Fruit fly (Drosophila melanogaster) whole organism, embryonic: Measurements from ENCODE around the gene shv.

Source experiments
- ATbp ChIP-seq: fragments of 200-800 bp; sonication (Bioruptor generic); optimal IDR thresholded peaks from 2 replicates; lab custom pipeline; 2017; ENCODE audit warnings: missing biosample characterization, mild to moderate bottlenecking, missing genetic modification characterization, missing genetic modification reagents
- Abd-B ChIP-seq: fragments of 200-800 bp; sonication (Bioruptor generic); optimal IDR thresholded peaks from 2 replicates; lab custom pipeline; 2018; ENCODE audit warnings: missing biosample characterization, mild to moderate bottlenecking, missing genetic modification characterization, moderate library complexity
- Atf6 ChIP-seq: fragments of 200-800 bp; sonication (Bioruptor generic); IDR thresholded peaks from 2 replicates; pipeline ENCODE4 v1.3.6; 2022; ENCODE audit warnings: missing biosample characterization, missing genetic modification characterization
- CG10366 ChIP-seq: fragments of 200-800 bp; sonication (Bioruptor generic); IDR thresholded peaks from 2 replicates; pipeline ENCODE4 v1.3.6; 2022; ENCODE audit warnings: missing biosample characterization, missing genetic modification characterization
- CG10565 ChIP-seq: fragments of 200-800 bp; sonication (Bioruptor generic); optimal IDR thresholded peaks from 3 replicates; lab custom pipeline; 2016; ENCODE audit warnings: missing biosample characterization, mild to moderate bottlenecking, missing genetic modification characterization
- CG12659 ChIP-seq: fragments of 200-800 bp; sonication (Bioruptor generic); optimal IDR thresholded peaks from 3 replicates; lab custom pipeline; 2017; ENCODE audit warnings: mild to moderate bottlenecking, missing biosample characterization, missing genetic modification reagents, missing genetic modification characterization
- CG12769 ChIP-seq: fragments of 200-800 bp; sonication (Bioruptor generic); optimal IDR thresholded peaks from 2 replicates; lab custom pipeline; 2019; ENCODE audit warnings: missing biosample characterization, mild to moderate bottlenecking, missing genetic modification characterization, moderate library complexity
- CG15011 ChIP-seq: fragments of 200-800 bp; sonication (Bioruptor generic); optimal IDR thresholded peaks from 3 replicates; lab custom pipeline; 2018; ENCODE audit warnings: missing biosample characterization, mild to moderate bottlenecking, missing genetic modification characterization
- CG16813 ChIP-seq: fragments of 200-800 bp; sonication (Bioruptor generic); IDR thresholded peaks from 3 replicates; pipeline ENCODE4 v1.3.6; 2022; ENCODE audit warnings: missing biosample characterization, missing genetic modification characterization; ENCODE audit not compliant: partially characterized antibody
- CG1832 ChIP-seq: fragments of 200-800 bp; sonication (Bioruptor generic); optimal IDR thresholded peaks from 2 replicates; lab custom pipeline; 2017; ENCODE audit warnings: missing biosample characterization, mild to moderate bottlenecking, missing genetic modification characterization, inconsistent platforms
- CG2199 ChIP-seq: fragments of 200-800 bp; sonication (Bioruptor generic); IDR thresholded peaks from 3 replicates; pipeline ENCODE4 v1.3.6; 2022; ENCODE audit warnings: missing biosample characterization, missing genetic modification characterization
- CG4328 ChIP-seq: fragments of 200-800 bp; sonication (Bioruptor generic); optimal IDR thresholded peaks from 3 replicates; lab custom pipeline; 2017; ENCODE audit warnings: missing biosample characterization, missing genetic modification reagents, missing genetic modification characterization
- CG4404 ChIP-seq: fragments of 200-800 bp; sonication (Bioruptor generic); IDR thresholded peaks from 2 replicates; pipeline ENCODE4 v1.3.6; 2022; ENCODE audit warnings: missing biosample characterization, missing genetic modification characterization
- CG9437 ChIP-seq: fragments of 200-800 bp; sonication (Bioruptor generic); optimal IDR thresholded peaks from 2 replicates; lab custom pipeline; 2018; ENCODE audit warnings: missing biosample characterization, mild to moderate bottlenecking, missing genetic modification characterization
- CG9876 ChIP-seq: fragments of 200-800 bp; sonication (Bioruptor generic); optimal IDR thresholded peaks from 2 replicates; lab custom pipeline; 2016; ENCODE audit warnings: missing biosample characterization, missing genetic modification characterization
- D ChIP-seq, 2 experiments: fragments of 200-800 bp in 1 of 2; fragments of >200 bp in 1 of 2; sonication (Bioruptor generic) in 1 of 2; optimal IDR thresholded peaks; 2 replicates in 1 of 2; 3 replicates in 1 of 2; lab custom pipeline; 2017; ENCODE audit warnings: mild to moderate bottlenecking in 1 of 2, missing biosample characterization in 1 of 2, missing genetic modification characterization in 1 of 2, missing genetic modification reagents in 1 of 2
- D19A ChIP-seq: fragments of 200-800 bp; optimal IDR thresholded peaks from 3 replicates; lab custom pipeline; 2019; ENCODE audit warnings: missing biosample characterization, mild to moderate bottlenecking, missing genetic modification characterization, moderate library complexity
- Dad ChIP-seq: fragments of 200-800 bp; sonication (Bioruptor generic); optimal IDR thresholded peaks from 3 replicates; lab custom pipeline; 2016; ENCODE audit warnings: missing biosample characterization, missing genetic modification characterization
- Dfd ChIP-seq, 2 experiments: fragments of >200 bp; optimal IDR thresholded peaks; 2 replicates each; lab custom pipeline; 2017; ENCODE audit warnings: missing biosample characterization in 2 of 2, missing genetic modification characterization in 2 of 2
- Doc3 ChIP-seq: fragments of 200-800 bp; sonication (Bioruptor generic); IDR thresholded peaks from 3 replicates; pipeline ENCODE4 v1.3.6; 2022; ENCODE audit warnings: missing biosample characterization, missing genetic modification characterization; ENCODE audit not compliant: partially characterized antibody
- E2f2 ChIP-seq: fragments of 200-800 bp; sonication (Bioruptor generic); IDR thresholded peaks from 2 replicates; pipeline ENCODE4 v1.3.6; 2022; ENCODE audit warnings: missing biosample characterization, missing genetic modification characterization
- HLH4C ChIP-seq: fragments of 200-800 bp; sonication (Bioruptor generic); IDR thresholded peaks from 3 replicates; pipeline ENCODE4 v1.3.6; 2022; ENCODE audit warnings: missing biosample characterization, missing genetic modification characterization; ENCODE audit not compliant: partially characterized antibody
- Hr3 ChIP-seq: fragments of 200-800 bp; sonication (Bioruptor generic); optimal IDR thresholded peaks from 3 replicates; lab custom pipeline; 2016; ENCODE audit warnings: missing biosample characterization, missing genetic modification characterization
- Hr39 ChIP-seq: fragments of >200 bp; optimal IDR thresholded peaks from 2 replicates; lab custom pipeline; 2017
- Lim3 ChIP-seq: fragments of 200-800 bp; sonication (Bioruptor generic); IDR thresholded peaks from 2 replicates; pipeline ENCODE4 v1.3.6; 2022; ENCODE audit warnings: missing biosample characterization, missing genetic modification characterization
- MTF-1 ChIP-seq: fragments of 200-800 bp; sonication (Bioruptor generic); optimal IDR thresholded peaks from 2 replicates; lab custom pipeline; 2018; ENCODE audit warnings: missing biosample characterization, mild to moderate bottlenecking, missing genetic modification characterization, borderline replicate concordance
- Max ChIP-seq: fragments of 200-800 bp; sonication (Bioruptor generic); optimal IDR thresholded peaks from 2 replicates; lab custom pipeline; 2016; ENCODE audit warnings: missing biosample characterization, mild to moderate bottlenecking, missing genetic modification characterization
- NC2β ChIP-seq: fragments of 200-800 bp; sonication (Bioruptor generic); optimal IDR thresholded peaks from 2 replicates; lab custom pipeline; 2016; ENCODE audit warnings: missing biosample characterization, missing genetic modification characterization
- Optix ChIP-seq: fragments of 200-800 bp; sonication (Bioruptor generic); IDR thresholded peaks from 3 replicates; pipeline ENCODE4 v1.3.6; 2022; ENCODE audit warnings: missing biosample characterization, missing genetic modification characterization
- PHDP ChIP-seq: fragments of 200-800 bp; sonication (Bioruptor generic); optimal IDR thresholded peaks from 3 replicates; lab custom pipeline; 2018; ENCODE audit warnings: missing biosample characterization, mild to moderate bottlenecking, missing genetic modification characterization, moderate library complexity
- Rfx ChIP-seq: fragments of 200-800 bp; sonication (Bioruptor generic); IDR thresholded peaks from 2 replicates; pipeline ENCODE4 v1.3.6; 2022; ENCODE audit warnings: missing biosample characterization, missing genetic modification characterization
- Scr ChIP-seq: fragments of 200-800 bp; sonication (Bioruptor generic); IDR thresholded peaks from 2 replicates; pipeline ENCODE4 v1.3.6; 2022; ENCODE audit warnings: missing biosample characterization, missing genetic modification characterization; ENCODE audit not compliant: partially characterized antibody
- Six4 ChIP-seq: fragments of 200-800 bp; sonication (Bioruptor generic); optimal IDR thresholded peaks from 2 replicates; lab custom pipeline; 2016; ENCODE audit warnings: missing biosample characterization, missing genetic modification characterization
- Usf ChIP-seq: fragments of 200-800 bp; sonication (Bioruptor generic); optimal IDR thresholded peaks from 2 replicates; lab custom pipeline; 2017; ENCODE audit warnings: missing genotype, missing biosample characterization, missing genetic modification characterization
- corto ChIP-seq: fragments of 200-800 bp; sonication (Bioruptor generic); optimal IDR thresholded peaks from 2 replicates; lab custom pipeline; 2016; ENCODE audit warnings: missing biosample characterization, mild to moderate bottlenecking, missing genetic modification characterization, moderate library complexity
- crol ChIP-seq: fragments of 200-800 bp; sonication (Bioruptor generic); IDR thresholded peaks from 2 replicates; pipeline ENCODE4 v1.3.6; 2022; ENCODE audit warnings: missing biosample characterization, missing genetic modification characterization
- dmrt99B ChIP-seq: fragments of 200-800 bp; sonication (Bioruptor generic); optimal IDR thresholded peaks from 2 replicates; lab custom pipeline; 2018; ENCODE audit warnings: missing biosample characterization, mild to moderate bottlenecking, missing genetic modification characterization, moderate library complexity
- eve ChIP-seq, 2 experiments: fragments of >200 bp; optimal IDR thresholded peaks; 2 replicates each; lab custom pipeline; 2017; ENCODE audit warnings: missing biosample characterization in 2 of 2, missing genetic modification characterization in 2 of 2
- grn ChIP-seq: fragments of 200-800 bp; sonication (Bioruptor generic); optimal IDR thresholded peaks from 3 replicates; lab custom pipeline; 2017; ENCODE audit warnings: missing biosample characterization, missing genetic modification characterization
- ham ChIP-seq: fragments of 200-800 bp; sonication (Bioruptor generic); IDR thresholded peaks from 2 replicates; pipeline ENCODE4 v1.3.6; 2022; ENCODE audit warnings: missing biosample characterization, missing genetic modification characterization
- her ChIP-seq: fragments of 200-800 bp; sonication (Bioruptor generic); optimal IDR thresholded peaks from 2 replicates; lab custom pipeline; 2016; ENCODE audit warnings: missing biosample characterization, missing genetic modification characterization
- jumu ChIP-seq: fragments of 200-800 bp; sonication (Bioruptor generic); optimal IDR thresholded peaks from 3 replicates; lab custom pipeline; 2016; ENCODE audit warnings: missing biosample characterization, missing genetic modification characterization
- ken ChIP-seq: fragments of 200-800 bp; sonication (Bioruptor generic); IDR thresholded peaks from 3 replicates; pipeline ENCODE4 v1.3.6; 2022; ENCODE audit warnings: missing biosample characterization, missing genetic modification characterization
- kni ChIP-seq: fragments of 200-800 bp; sonication (Bioruptor generic); optimal IDR thresholded peaks from 3 replicates; lab custom pipeline; 2017; ENCODE audit warnings: mild to moderate bottlenecking, missing biosample characterization, missing genetic modification reagents, missing genetic modification characterization
- lola ChIP-seq, 3 experiments: fragments of >200 bp in 2 of 3; fragments of 200-800 bp in 1 of 3; sonication (Bioruptor generic) in 1 of 3; optimal IDR thresholded peaks; 2 replicates each; lab custom pipeline; 2017 to 2019; ENCODE audit warnings: missing biosample characterization in 3 of 3, missing genetic modification characterization in 3 of 3, mild to moderate bottlenecking in 1 of 3, moderate library complexity in 1 of 3
- mld ChIP-seq: fragments of 200-800 bp; sonication (Bioruptor generic); IDR thresholded peaks from 3 replicates; pipeline ENCODE4 v1.3.6; 2022; ENCODE audit warnings: missing biosample characterization, missing genetic modification characterization; ENCODE audit not compliant: partially characterized antibody
- pb ChIP-seq: fragments of 200-800 bp; sonication (Bioruptor generic); optimal IDR thresholded peaks from 3 replicates; lab custom pipeline; 2016; ENCODE audit warnings: missing biosample characterization, missing genetic modification characterization
- pzg ChIP-seq: fragments of 200-800 bp; sonication (Bioruptor generic); optimal IDR thresholded peaks from 3 replicates; lab custom pipeline; 2018; ENCODE audit warnings: missing biosample characterization, mild to moderate bottlenecking, missing genetic modification characterization, moderate library complexity
- repo ChIP-seq: fragments of 200-800 bp; sonication (Bioruptor generic); optimal IDR thresholded peaks from 2 replicates; lab custom pipeline; 2016; ENCODE audit warnings: missing biosample characterization, missing genetic modification characterization
- sisA ChIP-seq: fragments of 200-800 bp; sonication (Bioruptor generic); IDR thresholded peaks from 2 replicates; pipeline ENCODE4 v1.3.6; 2022; ENCODE audit warnings: missing biosample characterization, missing genetic modification characterization
- stwl ChIP-seq: fragments of 200-800 bp; sonication (Bioruptor generic); optimal IDR thresholded peaks from 3 replicates; lab custom pipeline; 2018; ENCODE audit warnings: missing biosample characterization, mild to moderate bottlenecking, missing genetic modification characterization, moderate library complexity
- wek ChIP-seq: fragments of 200-800 bp; sonication (Bioruptor generic); optimal IDR thresholded peaks from 3 replicates; lab custom pipeline; 2018; ENCODE audit warnings: missing biosample characterization, mild to moderate bottlenecking, missing genetic modification characterization, moderate library complexity

The shv gene

dm6 chr2L:435311-435806 is 17.5 kb upstream of the shv start (continued):
- TF ChIP-seq D (optimal IDR thresholded peaks at IDR 0.05; lab: Kevin White, UChicago): no peak
- TF ChIP-seq D (GFP tag; optimal IDR thresholded peaks at IDR 0.05; lab: Kevin White, UChicago): no peak
- TF ChIP-seq Hr39: no peak
- TF ChIP-seq Max (GFP tag; lab: Kevin White, UChicago): no peak
- no peak for TF ChIP-seq wek
- TF ChIP-seq PHDP (tag; lab: Kevin White, UChicago): peak; percentile 11
- no peak for TF ChIP-seq NC2β (GFP tag; lab: Kevin White, UChicago)
- TF ChIP-seq Optix (GFP tag; lab: Robert Waterston, UW): no peak
- no peak for TF ChIP-seq her (GFP tag; lab: Kevin White, UChicago)
- no peak for TF ChIP-seq CG12769 (tag; lab: Kevin White, UChicago)
- no peak for TF ChIP-seq pzg (GFP tag; lab: Kevin White, UChicago)
- no peak for TF ChIP-seq Scr (GFP tag; lab: Robert Waterston, UW)
- TF ChIP-seq HLH4C: no peak
- peak; percentile 55 for TF ChIP-seq crol (GFP tag; lab: Robert Waterston, UW)
- no peak for TF ChIP-seq CG1832
- TF ChIP-seq dmrt99B: peak; percentile 63
- no peak for TF ChIP-seq CG9876 (GFP tag; lab: Kevin White, UChicago)
- TF ChIP-seq grn: no peak
- TF ChIP-seq ATbp (GFP tag; lab: Kevin White, UChicago): peak; percentile 31
- TF ChIP-seq CG10565 (GFP tag; lab: Kevin White, UChicago): no peak
- no peak for TF ChIP-seq repo
- TF ChIP-seq CG9437: no peak
- no peak for TF ChIP-seq Six4 (GFP tag; lab: Kevin White, UChicago)
- no peak for TF ChIP-seq Usf (GFP tag; lab: Kevin White, UChicago)
- no peak for TF ChIP-seq corto (GFP tag; lab: Kevin White, UChicago)
- TF ChIP-seq, all 482 proteins: peak for 64

- TF ChIP-seq pb (GFP tag; lab: Kevin White, UChicago) (no peak), stwl (tag; lab: Kevin White, UChicago) (no peak), CG4328 (GFP tag; lab: Kevin White, UChicago) (no peak), eve (GFP tag; optimal IDR thresholded peaks at IDR 0.05; lab: Kevin White, UChicago) (no peak), D19A (tag; lab: Kevin White, UChicago) (no peak), Dad (GFP tag; lab: Kevin White, UChicago) (no peak), Dfd (GFP tag; optimal IDR thresholded peaks at IDR 0.05; lab: Kevin White, UChicago) (no peak), CG4404 (GFP tag; lab: Robert Waterston, UW) (no peak), CG15011 (GFP tag; lab: Kevin White, UChicago) (no peak), Atf6 (GFP tag; lab: Robert Waterston, UW) (no peak), CG16813 (GFP tag; lab: Robert Waterston, UW) (no peak), jumu (GFP tag; lab: Kevin White, UChicago) (no peak), CG2199 (no peak), sisA (no peak), Doc3 (GFP tag; lab: Robert Waterston, UW) (no peak), Rfx (GFP tag; lab: Robert Waterston, UW) (no peak), ken (GFP tag; lab: Robert Waterston, UW) (no peak), E2f2 (no peak), Lim3 (no peak), kni (GFP tag; lab: Kevin White, UChicago) (peak; percentile 4), mld (GFP tag; lab: Robert Waterston, UW) (no peak), CG10366 (GFP tag; lab: Robert Waterston, UW) (no peak), CG12659 (GFP tag; lab: Kevin White, UChicago) (no peak), Hr3 (no peak), Abd-B (GFP tag; lab: Kevin White, UChicago) (no peak), MTF-1 (GFP tag; lab: Kevin White, UChicago) (no peak), ham (GFP tag; lab: Robert Waterston, UW) (no peak), lola (GFP tag; optimal IDR thresholded peaks at IDR 0.05; lab: Kevin White, UChicago) (no peak)
These were observed 15.4 kb upstream of the shv start for dm6 chr2L:437498-437897.
